Fruit fly (Drosophila melanogaster) whole organism, embryonic: ENCODE results near the gene Reg-2.

Experiments used
- Atf-2 ChIP-seq: fragments of 200-800 bp; sonication (Bioruptor generic); optimal IDR thresholded peaks from 2 replicates; lab custom pipeline; 2016; ENCODE audit warnings: missing biosample characterization, missing genetic modification characterization
- Awh ChIP-seq: fragments of 200-800 bp; sonication (Bioruptor generic); IDR thresholded peaks from 2 replicates; pipeline ENCODE4, ENCODE4 v1.3.6; 2022; ENCODE audit warnings: missing biosample characterization, missing genetic modification characterization
- B-H2 ChIP-seq: fragments of 200-800 bp; sonication (Bioruptor generic); optimal IDR thresholded peaks from 2 replicates; lab custom pipeline; 2018; ENCODE audit warnings: missing biosample characterization, mild to moderate bottlenecking, missing genetic modification characterization
- Bdp1 ChIP-seq: fragments of 200-800 bp; sonication (Bioruptor generic); optimal IDR thresholded peaks from 3 replicates; lab custom pipeline; 2016; ENCODE audit warnings: missing biosample characterization, missing genetic modification characterization
- CG10209 ChIP-seq: fragments of 200-800 bp; sonication (Bioruptor generic); optimal IDR thresholded peaks from 3 replicates; lab custom pipeline; 2017; ENCODE audit warnings: missing biosample characterization, mild to moderate bottlenecking, missing genetic modification characterization, missing genetic modification reagents
- CG11696 ChIP-seq: fragments of 200-800 bp; sonication (Bioruptor generic); IDR thresholded peaks from 2 replicates; pipeline ENCODE4 v1.3.6; 2022; ENCODE audit warnings: missing biosample characterization, missing genetic modification characterization
- CG11723 ChIP-seq: fragments of 200-800 bp; sonication (Bioruptor generic); optimal IDR thresholded peaks from 2 replicates; lab custom pipeline; 2017; ENCODE audit warnings: missing biosample characterization, mild to moderate bottlenecking, missing genetic modification characterization
- CG15011 ChIP-seq: fragments of 200-800 bp; sonication (Bioruptor generic); optimal IDR thresholded peaks from 3 replicates; lab custom pipeline; 2018; ENCODE audit warnings: missing biosample characterization, mild to moderate bottlenecking, missing genetic modification characterization
- CG15479 ChIP-seq: fragments of 200-800 bp; sonication (Bioruptor generic); optimal IDR thresholded peaks from 3 replicates; lab custom pipeline; 2019; ENCODE audit warnings: missing biosample characterization, mild to moderate bottlenecking, missing genetic modification characterization, moderate library complexity
- CG16815 ChIP-seq: fragments of 200-800 bp; sonication (Bioruptor generic); optimal IDR thresholded peaks from 3 replicates; lab custom pipeline; 2017; ENCODE audit warnings: missing biosample characterization, mild to moderate bottlenecking, missing genetic modification characterization
- CG17359 ChIP-seq: fragments of 200-800 bp; sonication (Bioruptor generic); optimal IDR thresholded peaks from 3 replicates; lab custom pipeline; 2018; ENCODE audit warnings: missing biosample characterization, mild to moderate bottlenecking, missing genetic modification characterization, moderate library complexity
- CG17912 ChIP-seq: fragments of 200-800 bp; sonication (Bioruptor generic); optimal IDR thresholded peaks from 2 replicates; lab custom pipeline; 2018; ENCODE audit warnings: missing biosample characterization, mild to moderate bottlenecking, missing genetic modification characterization
- CG18619 ChIP-seq: fragments of 200-800 bp; sonication (Bioruptor generic); optimal IDR thresholded peaks from 3 replicates; lab custom pipeline; 2017; ENCODE audit warnings: missing biosample characterization, mild to moderate bottlenecking, missing genetic modification characterization
- CG34376 ChIP-seq: fragments of 200-800 bp; sonication (Bioruptor generic); optimal IDR thresholded peaks from 2 replicates; lab custom pipeline; 2018; ENCODE audit warnings: missing biosample characterization, mild to moderate bottlenecking, missing genetic modification characterization
- CG3726 ChIP-seq: fragments of 200-800 bp; sonication (Bioruptor generic); IDR thresholded peaks from 3 replicates; pipeline ENCODE4, ENCODE4 v1.3.6; 2022; ENCODE audit warnings: missing biosample characterization, missing genetic modification characterization
- CG3838 ChIP-seq: fragments of 200-800 bp; sonication (Bioruptor generic); optimal IDR thresholded peaks from 3 replicates; lab custom pipeline; 2016; ENCODE audit warnings: missing biosample characterization, missing genetic modification characterization
- CG3847 ChIP-seq: fragments of 200-800 bp; sonication (Bioruptor generic); IDR thresholded peaks from 2 replicates; pipeline ENCODE4 v1.3.6; 2022; ENCODE audit warnings: missing biosample characterization, missing genetic modification characterization
- CG4282 ChIP-seq: fragments of 200-800 bp; sonication (Bioruptor generic); optimal IDR thresholded peaks from 2 replicates; lab custom pipeline; 2016; ENCODE audit warnings: missing biosample characterization, missing genetic modification characterization
- CG7372 ChIP-seq: fragments of 200-800 bp; sonication (Bioruptor generic); IDR thresholded peaks from 2 replicates; pipeline ENCODE4 v1.3.6; 2022; ENCODE audit warnings: missing biosample characterization, missing genetic modification characterization
- CG7839 ChIP-seq: fragments of 200-800 bp; sonication (Bioruptor generic); optimal IDR thresholded peaks from 3 replicates; lab custom pipeline; 2018; ENCODE audit warnings: missing biosample characterization, mild to moderate bottlenecking, missing genetic modification characterization, moderate library complexity
- CG7987 ChIP-seq: fragments of 200-800 bp; sonication (Bioruptor generic); optimal IDR thresholded peaks from 2 replicates; lab custom pipeline; 2018; ENCODE audit warnings: missing biosample characterization, mild to moderate bottlenecking, missing genetic modification characterization, moderate library complexity
- CG8281 ChIP-seq: fragments of 200-800 bp; sonication (Bioruptor generic); optimal IDR thresholded peaks from 2 replicates; lab custom pipeline; 2018; ENCODE audit warnings: missing biosample characterization, mild to moderate bottlenecking, missing genetic modification characterization, moderate library complexity
- CG8290 ChIP-seq, 3 experiments: fragments of 200-800 bp; sonication (Bioruptor generic); optimal IDR thresholded peaks; 2 replicates each; lab custom pipeline; 2016 to 2019; ENCODE audit warnings: missing biosample characterization in 3 of 3, missing genetic modification characterization in 3 of 3, mild to moderate bottlenecking in 2 of 3, moderate library complexity in 1 of 3
- CG8388 ChIP-seq: fragments of 200-800 bp; sonication (Bioruptor generic); optimal IDR thresholded peaks from 2 replicates; lab custom pipeline; 2019; ENCODE audit warnings: missing biosample characterization, mild to moderate bottlenecking, missing genetic modification characterization, moderate library complexity
- Camta ChIP-seq: fragments of 200-800 bp; sonication (Bioruptor generic); optimal IDR thresholded peaks from 2 replicates; lab custom pipeline; 2016; ENCODE audit warnings: missing biosample characterization, missing genetic modification characterization
- D19B ChIP-seq: fragments of 200-800 bp; sonication (Bioruptor generic); optimal IDR thresholded peaks from 2 replicates; lab custom pipeline; 2017; ENCODE audit warnings: missing biosample characterization, mild to moderate bottlenecking, missing genetic modification characterization
- Dip3 ChIP-seq: fragments of 200-800 bp; sonication (Bioruptor generic); optimal IDR thresholded peaks from 3 replicates; lab custom pipeline; 2016; ENCODE audit warnings: missing biosample characterization, missing genetic modification characterization
- Dll ChIP-seq: fragments of 200-800 bp; sonication (Bioruptor generic); IDR thresholded peaks from 4 replicates; pipeline ENCODE4 v1.3.6; 2022; ENCODE audit warnings: missing biosample characterization, missing genetic modification characterization; ENCODE audit not compliant: partially characterized antibody
- Gsc ChIP-seq: fragments of 200-800 bp; sonication (Bioruptor generic); IDR thresholded peaks from 2 replicates; pipeline ENCODE4 v1.3.6; 2022; ENCODE audit warnings: missing biosample characterization, missing genetic modification characterization
- Max ChIP-seq: fragments of 200-800 bp; sonication (Bioruptor generic); optimal IDR thresholded peaks from 2 replicates; lab custom pipeline; 2016; ENCODE audit warnings: missing biosample characterization, mild to moderate bottlenecking, missing genetic modification characterization
- Side ChIP-seq: fragments of 200-800 bp; sonication (Bioruptor generic); optimal IDR thresholded peaks from 2 replicates; lab custom pipeline; 2016; ENCODE audit warnings: missing biosample characterization, missing genetic modification characterization
- Sin3A ChIP-seq: fragments of >200 bp; optimal IDR thresholded peaks from 2 replicates; lab custom pipeline; 2018
- Sox100B ChIP-seq: fragments of 200-800 bp; sonication (Bioruptor generic); optimal IDR thresholded peaks from 3 replicates; lab custom pipeline; 2018; ENCODE audit warnings: missing biosample characterization, mild to moderate bottlenecking, missing genetic modification characterization
- Xrp1 ChIP-seq: fragments of 200-800 bp; sonication (Bioruptor generic); IDR thresholded peaks from 2 replicates; pipeline ENCODE4 v1.3.6; 2022; ENCODE audit warnings: missing biosample characterization, missing genetic modification characterization
- bsh ChIP-seq, 2 experiments: fragments of 200-800 bp; sonication (Bioruptor generic); optimal IDR thresholded peaks; 2 replicates each; lab custom pipeline; 2017 to 2018; ENCODE audit warnings: mild to moderate bottlenecking in 2 of 2, missing biosample characterization in 2 of 2, missing genetic modification characterization in 2 of 2, moderate library complexity in 1 of 2
- dan ChIP-seq: fragments of 200-800 bp; sonication (Bioruptor generic); IDR thresholded peaks from 2 replicates; pipeline ENCODE4 v1.3.6; 2022; ENCODE audit warnings: missing biosample characterization, missing genetic modification characterization
- dysf ChIP-seq: fragments of 200-800 bp; sonication (Bioruptor generic); IDR thresholded peaks from 3 replicates; pipeline ENCODE4 v1.3.6; 2022; ENCODE audit warnings: missing biosample characterization, missing genetic modification characterization
- h ChIP-seq: fragments of >200 bp; optimal IDR thresholded peaks from 2 replicates; lab custom pipeline; 2017
- knrl ChIP-seq: fragments of 200-800 bp; sonication (Bioruptor generic); IDR thresholded peaks from 3 replicates; pipeline ENCODE4 v1.3.6; 2022; ENCODE audit warnings: missing biosample characterization, missing genetic modification characterization; ENCODE audit not compliant: partially characterized antibody
- lilli ChIP-seq: fragments of 200-800 bp; sonication (Bioruptor generic); optimal IDR thresholded peaks from 3 replicates; lab custom pipeline; 2016; ENCODE audit warnings: missing biosample characterization, missing genetic modification characterization
- lov ChIP-seq, 2 experiments: fragments of 200-800 bp in 1 of 2; fragments of >200 bp in 1 of 2; sonication (Bioruptor generic) in 1 of 2; IDR thresholded peaks in 1 of 2; optimal IDR thresholded peaks in 1 of 2; 2 replicates in 1 of 2; 3 replicates in 1 of 2; pipeline versions ENCODE4 v1.3.6 to Lab custom; 2017 to 2022; ENCODE audit warnings: missing biosample characterization in 1 of 2, missing genetic modification characterization in 1 of 2
- nerfin-2 ChIP-seq: fragments of 200-800 bp; sonication (Bioruptor generic); IDR thresholded peaks from 2 replicates; pipeline ENCODE4 v1.3.6; 2022; ENCODE audit warnings: missing biosample characterization, missing genetic modification characterization; ENCODE audit not compliant: partially characterized antibody
- peb ChIP-seq: fragments of 200-800 bp; sonication (Bioruptor generic); IDR thresholded peaks from 2 replicates; pipeline ENCODE4 v1.3.6; 2022; ENCODE audit warnings: missing biosample characterization, missing genetic modification characterization
- pfk ChIP-seq: fragments of 200-800 bp; sonication (Bioruptor generic); optimal IDR thresholded peaks from 2 replicates; lab custom pipeline; 2018; ENCODE audit warnings: missing biosample characterization, mild to moderate bottlenecking, missing genetic modification characterization, moderate library complexity
- pita ChIP-seq: fragments of 200-800 bp; sonication (Bioruptor generic); optimal IDR thresholded peaks from 2 replicates; lab custom pipeline; 2017; ENCODE audit warnings: missing biosample characterization, mild to moderate bottlenecking, missing genetic modification characterization
- salm ChIP-seq: fragments of 200-800 bp; sonication (Bioruptor generic); optimal IDR thresholded peaks from 2 replicates; lab custom pipeline; 2018; ENCODE audit warnings: missing biosample characterization, mild to moderate bottlenecking, missing genetic modification characterization
- tgo ChIP-seq: fragments of 200-800 bp; sonication (Bioruptor generic); IDR thresholded peaks from 3 replicates; pipeline ENCODE4 v1.3.6; 2022; ENCODE audit warnings: missing biosample characterization, missing genetic modification characterization
- wor ChIP-seq: fragments of 200-800 bp; sonication (Bioruptor generic); IDR thresholded peaks from 2 replicates; pipeline ENCODE4 v1.3.6; 2022; ENCODE audit warnings: missing biosample characterization, missing genetic modification characterization
- zen ChIP-seq: fragments of 200-800 bp; sonication (Bioruptor generic); optimal IDR thresholded peaks from 3 replicates; lab custom pipeline; 2018; ENCODE audit warnings: missing biosample characterization, mild to moderate bottlenecking, missing genetic modification characterization, moderate library complexity
- zfh1 ChIP-seq: fragments of 200-800 bp; sonication (Bioruptor generic); IDR thresholded peaks from 3 replicates; pipeline ENCODE4 v1.3.6; 2022; ENCODE audit warnings: missing biosample characterization, missing genetic modification characterization

The Reg-2 gene

dm6 chr3L:654019-654418, 47.6 kb upstream of the Reg-2 start, which contains the start of the genes MED30 and Rev1 (continued):
- TF ChIP-seq CG3847: peak; percentile 94
- peak; percentile 91 for TF ChIP-seq CG18619 (GFP tag; lab: Kevin White, UChicago)
- TF ChIP-seq peb: peak; percentile 73
- peak; percentile 68 for TF ChIP-seq Sin3A (lab: Kevin White, UChicago)
- TF ChIP-seq Awh (GFP tag; lab: Robert Waterston, UW): peak; percentile 88
- peak; percentile 65 to 90 for TF ChIP-seq bsh (GFP tag; optimal IDR thresholded peaks at IDR 0.05; lab: Kevin White, UChicago)
- TF ChIP-seq CG15479: peak; percentile 7
- TF ChIP-seq CG15011 (GFP tag; lab: Kevin White, UChicago): no peak
- TF ChIP-seq salm (tag; lab: Kevin White, UChicago): peak; percentile 81
- TF ChIP-seq tgo (GFP tag; lab: Robert Waterston, UW): peak; percentile 89
- TF ChIP-seq dan (GFP tag; lab: Robert Waterston, UW): 0 out of 2 replicates have a peak, but pooled peaks have one; percentile 46
- peak; percentile 75 for TF ChIP-seq wor (GFP tag; lab: Robert Waterston, UW)
- peak; percentile 95 for TF ChIP-seq Side (GFP tag; lab: Kevin White, UChicago)
- TF ChIP-seq CG34376 (GFP tag; lab: Kevin White, UChicago): peak; percentile 91
- TF ChIP-seq Dll (GFP tag; lab: Robert Waterston, UW): peak; percentile 67
- TF ChIP-seq CG8290 (GFP tag; optimal IDR thresholded peaks at IDR 0.05; lab: Kevin White, UChicago): peak; percentile 93
- TF ChIP-seq CG8290 (tag; optimal IDR thresholded peaks at IDR 0.05; lab: Kevin White, UChicago): peak; percentile 49 to 97
- peak; percentile 93 for TF ChIP-seq dysf (GFP tag; lab: Robert Waterston, UW)
- TF ChIP-seq CG17912 (GFP tag; lab: Kevin White, UChicago): peak; percentile 63
- TF ChIP-seq zen (tag; lab: Kevin White, UChicago): peak; percentile 89
- TF ChIP-seq CG10209: peak; percentile 92
- TF ChIP-seq CG17359 (tag; lab: Kevin White, UChicago): peak; percentile 92
- peak; percentile 71 for TF ChIP-seq CG8281 (tag; lab: Kevin White, UChicago)
- peak; percentile 98 for TF ChIP-seq lilli (GFP tag; lab: Kevin White, UChicago)
- TF ChIP-seq Max (GFP tag; lab: Kevin White, UChicago): peak; percentile 95
- TF ChIP-seq h (lab: Kevin White, UChicago): no peak
- TF ChIP-seq Xrp1 (GFP tag; lab: Robert Waterston, UW): peak; percentile 93
- peak; percentile 82 for TF ChIP-seq CG3838 (GFP tag; lab: Kevin White, UChicago)
- peak; percentile 83 for TF ChIP-seq Sox100B (GFP tag; lab: Kevin White, UChicago)
- peak; percentile 86 for TF ChIP-seq CG8388 (GFP tag; lab: Kevin White, UChicago)
- TF ChIP-seq CG7987 (GFP tag; lab: Kevin White, UChicago): peak; percentile 90
- peak; percentile 20 for TF ChIP-seq pfk (GFP tag; lab: Kevin White, UChicago)
- TF ChIP-seq B-H2 (GFP tag; lab: Kevin White, UChicago): no peak
- TF ChIP-seq nerfin-2 (GFP tag; lab: Robert Waterston, UW): peak; percentile 47; the same call in 1 of the 2 replicates
- TF ChIP-seq Dip3 (GFP tag; lab: Kevin White, UChicago): peak; percentile 97
- peak; percentile 95 for TF ChIP-seq Camta (GFP tag; lab: Kevin White, UChicago)
- TF ChIP-seq CG11696 (GFP tag; lab: Robert Waterston, UW): peak; percentile 74
- TF ChIP-seq CG16815 (GFP tag; lab: Kevin White, UChicago): peak; percentile 85
- TF ChIP-seq CG4282 (GFP tag; lab: Kevin White, UChicago): peak; percentile 95
- peak; percentile 88 for TF ChIP-seq CG11723 (GFP tag; lab: Kevin White, UChicago)
- TF ChIP-seq CG7839 (tag; lab: Kevin White, UChicago): peak; percentile 92
- peak; percentile 95 for TF ChIP-seq zfh1 (GFP tag; lab: Robert Waterston, UW)
- TF ChIP-seq Gsc (GFP tag; lab: Robert Waterston, UW): peak; percentile 13; the same call in 1 of the 2 replicates
- peak; percentile 87 for TF ChIP-seq CG7372
- TF ChIP-seq knrl (GFP tag; lab: Robert Waterston, UW): 0 out of 3 replicates have a peak, but pooled peaks have one; percentile 29
- TF ChIP-seq D19B (GFP tag; lab: Kevin White, UChicago): peak; percentile 78
- no peak for TF ChIP-seq pita (GFP tag; lab: Kevin White, UChicago)
- TF ChIP-seq lov (optimal IDR thresholded peaks at IDR 0.05; lab: Kevin White, UChicago): no peak
- peak; percentile 83 for TF ChIP-seq lov (GFP tag; IDR thresholded peaks at IDR 0.05; lab: Robert Waterston, UW)
- TF ChIP-seq CG3726 (GFP tag; lab: Robert Waterston, UW): 0 out of 3 replicates have a peak, but pooled peaks have one; percentile 42
- peak; percentile 95 for TF ChIP-seq Atf-2 (GFP tag; lab: Kevin White, UChicago)
- peak; percentile 91 for TF ChIP-seq Bdp1 (GFP tag; lab: Kevin White, UChicago)
